Worm (Caenorhabditis elegans) whole organism, L4/young adult: Measurements from ENCODE around the gene clec-138.

Experiments used
- W03F9.2 ChIP-seq: fragments of 150-350 bp; optimal IDR thresholded peaks from 2 replicates; lab custom pipeline; 2014; ENCODE audit warnings: missing biosample characterization, missing genetic modification characterization
- him-1 ChIP-seq: sonication (generic microtip); optimal IDR thresholded peaks from 2 replicates; lab custom pipeline; 2016; ENCODE audit warnings: missing genotype, missing genetic modification reagents, missing genetic modification characterization, missing compliant biosample characterization

ce11 chrII:4604680-4605079 lies 14.9 kb downstream of the clec-138 start:
- TF ChIP-seq him-1: no peak
- TF ChIP-seq W03F9.2 (tag; lab: Kevin White, UChicago): no peak
